Fruit fly (Drosophila melanogaster): Measurements from ENCODE around the gene P5cr.

The P5cr gene

dm6 chr3R:19023862-19024261 lies 4.9 kb upstream of the P5cr start, which contains the start of the genes CG6005 and CG14286 (continued):
- TF ChIP-seq pb (GFP tag; optimal IDR thresholded peaks at IDR 0.05) (no peak), CG15696 (tag; optimal IDR thresholded peaks at IDR 0.05) (no peak), CG6254 (GFP tag; optimal IDR thresholded peaks at IDR 0.05) (no peak), Hr51 (GFP tag; optimal IDR thresholded peaks at IDR 0.05) (peak; percentile 19 to 72), zen (tag; optimal IDR thresholded peaks at IDR 0.05) (no peak), D (optimal IDR thresholded peaks at IDR 0.05) (no peak), D (GFP tag; optimal IDR thresholded peaks at IDR 0.05) (no peak), ato (GFP tag; IDR thresholded peaks at IDR 0.05; ENCODE audit: partially characterized antibody) (peak; percentile 84), CG32767 (GFP tag; IDR thresholded peaks at IDR 0.05) (no peak), bowl (GFP tag; IDR thresholded peaks at IDR 0.05) (no peak), CG15514 (GFP tag; optimal IDR thresholded peaks at IDR 0.05) (peak; percentile 52), CG7963 (GFP tag; IDR thresholded peaks at IDR 0.05; ENCODE audit: partially characterized antibody) (peak; percentile 64; the same call in 1 of the 3 replicates), CG32532 (GFP tag; IDR thresholded peaks at IDR 0.05) (peak; percentile 85), Drgx (GFP tag; IDR thresholded peaks at IDR 0.05) (peak; percentile 52), stwl (tag; optimal IDR thresholded peaks at IDR 0.05) (peak; percentile 46), C15 (GFP tag; IDR thresholded peaks at IDR 0.05) (no peak), Doc3 (GFP tag; IDR thresholded peaks at IDR 0.05; ENCODE audit: partially characterized antibody) (peak; percentile 57; the same call in 2 of the 3 replicates), Dfd (GFP tag; optimal IDR thresholded peaks at IDR 0.05) (no peak), Dip2 (GFP tag; IDR thresholded peaks at IDR 0.05) (no peak), pzg (GFP tag; optimal IDR thresholded peaks at IDR 0.05) (peak; percentile 60), CG14965 (GFP tag; optimal IDR thresholded peaks at IDR 0.05; ENCODE audit: borderline replicate concordance) (no peak), sug (tag; optimal IDR thresholded peaks at IDR 0.05) (peak; percentile 59), CG13775 (GFP tag; optimal IDR thresholded peaks at IDR 0.05) (peak; percentile 42), unc-4 (GFP tag; IDR thresholded peaks at IDR 0.05; ENCODE audit: partially characterized antibody) (peak; percentile 85), inv (GFP tag; IDR thresholded peaks at IDR 0.05; ENCODE audit: partially characterized antibody) (peak; percentile 57; the same call in 1 of the 2 replicates), zfh2 (GFP tag; optimal IDR thresholded peaks at IDR 0.05) (peak; percentile 63), twi (tag; optimal IDR thresholded peaks at IDR 0.05) (peak; percentile 25), abd-A (tag; optimal IDR thresholded peaks at IDR 0.05) (no peak), CG11456 (GFP tag; IDR thresholded peaks at IDR 0.05) (peak; percentile 92), ems (GFP tag; optimal IDR thresholded peaks at IDR 0.05) (peak; percentile 65), Myb (GFP tag; optimal IDR thresholded peaks at IDR 0.05) (peak; percentile 46), insv (GFP tag; optimal IDR thresholded peaks at IDR 0.05) (no peak), Ravus (GFP tag; IDR thresholded peaks at IDR 0.05) (no peak; the same call in 1 of the 2 replicates), CG17829 (tag; optimal IDR thresholded peaks at IDR 0.05) (peak; percentile 26), slp2 (GFP tag; optimal IDR thresholded peaks at IDR 0.05) (peak; percentile 19), CG12744 (GFP tag; optimal IDR thresholded peaks at IDR 0.05) (peak; percentile 16), Rx (GFP tag; IDR thresholded peaks at IDR 0.05) (peak; percentile 61), MBD-R2 (GFP tag; IDR thresholded peaks at IDR 0.05) (peak; percentile 99), corto (GFP tag; optimal IDR thresholded peaks at IDR 0.05) (no peak), sima (GFP tag; optimal IDR thresholded peaks at IDR 0.05) (no peak), hb (GFP tag; IDR thresholded peaks at IDR 0.05; ENCODE audit: partially characterized antibody) (peak; percentile 52; the same call in 2 of the 3 replicates), dan (GFP tag; IDR thresholded peaks at IDR 0.05) (no peak), peb (GFP tag; IDR thresholded peaks at IDR 0.05) (peak; percentile 39; the same call in 1 of the 2 replicates), nmo (GFP tag; optimal IDR thresholded peaks at IDR 0.05) (peak; percentile 38), CG5245 (GFP tag; optimal IDR thresholded peaks at IDR 0.05) (peak; percentile 35), CG9609 (GFP tag; optimal IDR thresholded peaks at IDR 0.05) (peak; percentile 61), CG16779 (GFP tag; IDR thresholded peaks at IDR 0.05) (peak; percentile 79), CG7357 (GFP tag; IDR thresholded peaks at IDR 0.05) (no peak), Dll (GFP tag; IDR thresholded peaks at IDR 0.05; ENCODE audit: partially characterized antibody) (peak; percentile 77), schlank (tag; optimal IDR thresholded peaks at IDR 0.05) (no peak)
